Worm (Caenorhabditis elegans): Measurements from ENCODE around the gene K07D4.2.
A peak's percentile ranks its signal among the peaks of the same experiment; 100 is the strongest.

K07D4.2 gene

DNA sequence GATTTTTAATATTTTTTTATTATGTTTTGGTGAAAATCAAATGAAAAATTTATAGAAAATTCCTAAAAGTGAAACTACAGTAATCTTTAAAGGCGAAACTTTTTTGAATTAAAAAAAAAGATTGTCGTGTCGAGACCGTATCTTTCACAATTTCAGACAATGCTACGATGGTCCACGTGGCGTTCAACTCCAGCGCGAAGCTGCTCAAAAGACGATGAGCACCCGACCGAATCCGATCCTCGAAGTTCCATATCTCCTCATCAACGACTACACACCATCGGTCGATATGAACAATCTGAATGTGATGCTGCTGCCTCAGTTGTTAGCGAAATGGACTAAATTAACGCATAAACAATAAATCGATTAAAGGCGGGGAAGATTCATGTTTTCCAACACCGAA, 2.6 kb downstream of the K07D4.2 start:
- TF ChIP-seq lsy-2 (tag; optimal IDR thresholded peaks at IDR 0.05): peak in 1 of 2 experiments; percentile 2
- no peak for TF ChIP-seq unc-62 (GFP tag; optimal IDR thresholded peaks at IDR 0.05)

DNA sequence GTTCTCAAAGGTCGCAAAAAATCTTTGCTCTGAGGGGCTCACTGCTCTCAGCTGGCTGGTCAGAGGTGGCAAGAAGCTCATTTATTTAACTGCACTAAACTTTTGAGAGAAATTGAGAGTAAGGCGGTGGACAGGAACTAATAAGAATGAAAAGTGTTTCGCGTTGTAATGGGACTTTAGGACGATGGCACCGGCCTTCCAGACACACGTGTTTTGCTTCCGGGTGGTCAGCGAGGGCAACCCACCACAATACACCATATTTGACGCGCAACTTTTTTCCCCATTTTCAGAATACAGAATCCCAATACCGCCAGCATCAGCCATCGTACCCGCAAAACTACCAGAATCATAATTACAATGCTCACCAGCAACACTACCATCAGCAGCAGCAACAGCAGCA, 5.2 kb downstream of the K07D4.2 start:
- no peak for TF ChIP-seq ztf-11 (tag; optimal IDR thresholded peaks at IDR 0.05)

ce11 chrII:4038541-4038940, 6.8 kb downstream of the K07D4.2 start, which contains the start of gene pqn-48:
Gene pqn-48 (plus strand): TSS chrII:4038884.
- peak; percentile 11 for TF ChIP-seq F13H6.1 (tag; optimal IDR thresholded peaks at IDR 0.05)
- no peak for TF ChIP-seq zag-1 (tag; optimal IDR thresholded peaks at IDR 0.05)
- TF ChIP-seq nhr-129 (tag; optimal IDR thresholded peaks at IDR 0.05): peak; percentile 52

ce11 chrII:4032293-4032692, 13.0 kb downstream of the K07D4.2 start, which contains the start of gene K07D4.4:
Gene K07D4.4 (minus strand): TSS chrII:4032393.
- no peak for TF ChIP-seq nhr-23 (tag; optimal IDR thresholded peaks at IDR 0.05)
- TF ChIP-seq elt-1 (tag; optimal IDR thresholded peaks at IDR 0.05): no peak
- TF ChIP-seq Y55F3AM.14 (GFP tag; optimal IDR thresholded peaks at IDR 0.05): no peak

ce11 chrII:4028276-4028675, 17.0 kb downstream of the K07D4.2 start, which contains the start of gene K07D4.9:
Gene K07D4.9 (plus strand): TSS chrII:4028576.
- TF ChIP-seq sem-4 (tag; optimal IDR thresholded peaks at IDR 0.05) (no peak), nhr-25 (tag; optimal IDR thresholded peaks at IDR 0.05) (no peak), alr-1 (tag; optimal IDR thresholded peaks at IDR 0.05) (no peak), mdl-1 (tag; optimal IDR thresholded peaks at IDR 0.05) (no peak)

DNA sequence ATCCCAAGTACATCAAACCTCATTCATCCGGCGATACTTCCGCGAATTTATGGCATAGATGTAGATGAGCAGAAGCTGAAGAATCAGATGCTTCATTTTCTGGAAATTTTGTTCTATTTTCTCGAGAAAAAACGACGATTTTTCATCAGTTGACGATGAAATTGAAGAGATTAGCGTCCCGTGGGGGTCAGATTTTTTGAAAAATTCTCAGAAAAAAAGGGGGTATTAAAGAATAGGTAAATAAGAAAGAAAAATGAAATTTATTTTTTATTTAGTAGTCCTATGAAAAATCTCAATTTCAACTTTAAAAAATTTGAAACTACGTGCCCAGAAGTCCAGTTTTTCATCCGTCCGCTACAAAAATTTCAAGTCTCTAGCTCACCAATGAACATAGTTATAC, 19.8 kb downstream of the K07D4.2 start, which contains the start of gene K07D4.5:
Gene K07D4.5, minus strand, starts transcription at position 101 of the 400 bp plus-strand sequence.
- TF ChIP-seq lin-39 (tag; optimal IDR thresholded peaks at IDR 0.05) (no peak), ceh-16 (tag; optimal IDR thresholded peaks at IDR 0.05) (no peak), lin-13 (GFP tag; optimal IDR thresholded peaks at IDR 0.05) (no peak), ztf-1 (GFP tag; conservative IDR thresholded peaks at IDR 0.05) (no peak), nhr-10 (tag; optimal IDR thresholded peaks at IDR 0.05) (no peak), nhr-23 (tag; optimal IDR thresholded peaks at IDR 0.05) (no peak), nhr-12 (tag; optimal IDR thresholded peaks at IDR 0.05) (no peak), sma-9 (GFP tag; optimal IDR thresholded peaks at IDR 0.05) (no peak), sma-9 (tag; optimal IDR thresholded peaks at IDR 0.05) (no peak), nhr-77 (tag; optimal IDR thresholded peaks at IDR 0.05) (no peak), alr-1 (tag; optimal IDR thresholded peaks at IDR 0.05) (no peak), mdl-1 (tag; optimal IDR thresholded peaks at IDR 0.05) (no peak), unc-62 (GFP tag; optimal IDR thresholded peaks at IDR 0.05) (no peak), skn-1 (tag; optimal IDR thresholded peaks at IDR 0.05) (no peak), egl-27 (tag; optimal IDR thresholded peaks at IDR 0.05) (no peak), nhr-237 (tag; optimal IDR thresholded peaks at IDR 0.05) (no peak), ceh-82 (tag; optimal IDR thresholded peaks at IDR 0.05) (no peak), C34F6.9 (tag; optimal IDR thresholded peaks at IDR 0.05) (no peak), mab-5 (tag; optimal IDR thresholded peaks at IDR 0.05) (no peak), sem-4 (tag; optimal IDR thresholded peaks at IDR 0.05) (no peak)

DNA sequence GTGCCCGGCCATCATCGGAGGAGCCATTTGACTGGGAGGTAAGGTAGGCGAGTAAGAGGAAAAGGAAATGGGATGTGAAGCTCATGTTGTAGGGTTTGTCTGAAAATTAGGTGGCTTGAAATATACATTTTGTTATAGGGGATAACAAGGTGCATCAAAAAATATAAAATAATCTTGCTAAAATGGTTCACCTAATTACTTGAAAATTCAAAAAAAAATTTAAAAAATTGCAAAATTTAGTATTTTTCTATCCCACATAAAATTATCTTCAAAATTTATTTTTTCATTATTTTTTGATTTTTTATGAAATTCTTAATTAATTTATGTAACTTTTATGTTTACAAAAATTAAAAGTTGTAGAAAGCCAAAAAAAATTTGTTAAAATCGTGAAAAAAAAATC, 26.7 kb downstream of the K07D4.2 start, which contains the start of gene K07D4.6:
Gene K07D4.6, minus strand, starts transcription at position 101 of the 400 bp plus-strand sequence.
- TF ChIP-seq unc-62 (GFP tag; optimal IDR thresholded peaks at IDR 0.05): no peak
- no peak for TF ChIP-seq nhr-237 (tag; optimal IDR thresholded peaks at IDR 0.05)
- no peak for TF ChIP-seq aly-2 (tag; optimal IDR thresholded peaks at IDR 0.05)
- TF ChIP-seq F13H6.1 (tag; optimal IDR thresholded peaks at IDR 0.05): no peak
- TF ChIP-seq unc-55 (GFP tag; optimal IDR thresholded peaks at IDR 0.05): no peak
- TF ChIP-seq nhr-12 (tag; optimal IDR thresholded peaks at IDR 0.05): no peak
- TF ChIP-seq egl-27 (tag; optimal IDR thresholded peaks at IDR 0.05): no peak

Data from whole organism, L2 larva.